Worm (Caenorhabditis elegans) whole organism, young adult: ENCODE data around the gene frpr-19.

Source experiments
- B0261.1 ChIP-seq: sonication (generic microtip); optimal IDR thresholded peaks from 2 replicates; lab custom pipeline; 2016; ENCODE audit warnings: mild to moderate bottlenecking, missing genetic modification characterization, moderate library complexity, missing compliant biosample characterization
- ama-1 ChIP-seq, 3 experiments: fragments of 150-350 bp in 1 of 3; sonication (generic microtip) in 2 of 3; optimal IDR thresholded peaks; 2 replicates each; lab custom pipeline; 2014 to 2018; ENCODE audit warnings: missing biosample characterization in 2 of 3, missing genetic modification characterization in 2 of 3, missing genetic modification reagents in 2 of 3
- nfyb-1 ChIP-seq: fragments of 200-800 bp; sonication (Bioruptor generic); IDR thresholded peaks from 2 replicates; pipeline ENCODE4 v1.3.6; 2022; ENCODE audit warnings: missing genetic modification reagents, missing genetic modification characterization, missing compliant biosample characterization
- sdz-38 ChIP-seq: sonication (generic microtip); optimal IDR thresholded peaks from 2 replicates; lab custom pipeline; 2016; ENCODE audit warnings: missing genotype, missing genetic modification characterization, missing compliant biosample characterization
- sea-2 ChIP-seq: fragments of 200-800 bp; sonication (Bioruptor generic); IDR thresholded peaks from 2 replicates; pipeline ENCODE4 v1.3.6; 2022; ENCODE audit warnings: missing genetic modification characterization, missing compliant biosample characterization

DNA sequence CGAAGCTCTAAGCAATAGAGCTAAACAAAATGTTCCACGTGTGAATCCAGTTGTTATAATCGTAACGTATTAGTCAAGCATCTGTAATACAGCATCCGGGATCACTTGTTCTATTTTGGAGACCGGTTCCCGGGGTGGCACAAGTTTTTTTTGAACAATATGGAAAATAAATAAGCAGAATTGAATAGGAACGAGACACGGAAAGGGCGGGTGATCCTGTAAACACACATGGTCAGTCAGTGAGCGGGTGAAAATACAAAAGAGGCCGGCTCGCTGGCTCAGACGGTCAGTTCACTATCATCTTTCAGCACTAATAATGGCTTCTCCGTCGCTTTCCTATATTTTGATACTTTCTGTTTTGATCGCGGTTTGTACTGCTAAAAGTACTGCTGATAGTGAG is 55.6 kb downstream of the frpr-19 start, which contains the start of gene K08D12.8:
- TF ChIP-seq ama-1 (optimal IDR thresholded peaks at IDR 0.05; lab: Kevin White, UChicago) (no peak), ama-1 (GFP tag; optimal IDR thresholded peaks at IDR 0.05; lab: Kevin White, UChicago) (no peak), sea-2 (GFP tag; lab: Robert Waterston, UW) (no peak), B0261.1 (tag; lab: Kevin White, UChicago) (no peak), nfyb-1 (GFP tag; lab: Robert Waterston, UW) (no peak), sdz-38 (tag; lab: Kevin White, UChicago) (no peak)
